Worm (Caenorhabditis elegans) whole organism, L3 larva: ENCODE results near the gene gcy-18.

Experiments used
- R02D3.7 ChIP-seq: fragments of 150-350 bp; optimal IDR thresholded peaks from 2 replicates; lab custom pipeline; 2014; ENCODE audit warnings: missing biosample characterization, missing genetic modification characterization
- nhr-237 ChIP-seq: fragments of 150-350 bp; optimal IDR thresholded peaks from 2 replicates; lab custom pipeline; 2014; ENCODE audit warnings: missing biosample characterization, missing genetic modification characterization

DNA sequence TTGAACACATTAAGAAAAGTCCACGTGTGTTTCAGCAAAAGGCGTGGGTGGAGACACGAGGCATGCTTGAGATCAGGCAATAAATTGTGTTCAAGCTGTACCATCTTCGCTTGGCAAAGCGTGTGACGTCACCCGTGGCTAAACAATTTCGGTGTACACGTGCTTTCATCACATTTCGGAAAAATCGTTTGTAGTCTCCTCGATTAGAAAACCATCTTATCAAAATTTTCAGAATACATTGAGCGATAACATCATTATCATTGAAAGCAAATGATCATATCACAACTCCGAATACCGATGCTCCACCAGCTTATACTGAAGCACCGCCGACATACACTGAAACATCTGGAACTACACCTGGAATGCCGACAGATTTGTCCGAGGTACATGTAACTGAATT, 41.7 kb downstream of the gcy-18 start:
- TF ChIP-seq nhr-237 (tag; lab: Kevin White, UChicago), result no peak
- TF ChIP-seq R02D3.7 (tag; lab: Kevin White, UChicago), result no peak
